Fruit fly (Drosophila melanogaster): ENCODE data around the gene CG14313.

The CG14313 gene

dm6 chr3R:18196991-18197801 is 5.4 kb upstream of the CG14313 start (continued):
- TF ChIP-seq Camta (GFP tag; optimal IDR thresholded peaks at IDR 0.05) (no peak), CG7556 (GFP tag; optimal IDR thresholded peaks at IDR 0.05) (peak; percentile 84), Doc2 (GFP tag; IDR thresholded peaks at IDR 0.05) (no peak), dimm (GFP tag; IDR thresholded peaks at IDR 0.05) (no peak), Hey (tag; optimal IDR thresholded peaks at IDR 0.05) (no peak), sima (GFP tag; optimal IDR thresholded peaks at IDR 0.05) (no peak), gt (GFP tag; IDR thresholded peaks at IDR 0.05) (no peak), scrt (GFP tag; optimal IDR thresholded peaks at IDR 0.05) (no peak), dm (GFP tag; optimal IDR thresholded peaks at IDR 0.05) (no peak), CG31365 (tag; optimal IDR thresholded peaks at IDR 0.05) (no peak), Trl (optimal IDR thresholded peaks at IDR 0.05) (peak; percentile 97 to 99), Trl (GFP tag; optimal IDR thresholded peaks at IDR 0.05) (peak; percentile 42), CG16813 (GFP tag; IDR thresholded peaks at IDR 0.05; ENCODE audit: partially characterized antibody) (no peak), HLHmδ (GFP tag; optimal IDR thresholded peaks at IDR 0.05) (peak; percentile 37), nmo (GFP tag; optimal IDR thresholded peaks at IDR 0.05) (peak; percentile 76), aop (GFP tag; IDR thresholded peaks at IDR 0.05) (no peak), CG3281 (GFP tag; optimal IDR thresholded peaks at IDR 0.05) (peak; percentile 57), CG14965 (GFP tag; optimal IDR thresholded peaks at IDR 0.05; ENCODE audit: borderline replicate concordance) (no peak), C15 (GFP tag; IDR thresholded peaks at IDR 0.05) (no peak), salm (tag; optimal IDR thresholded peaks at IDR 0.05) (no peak), CG17186 (GFP tag; optimal IDR thresholded peaks at IDR 0.05) (no peak), CG18619 (GFP tag; optimal IDR thresholded peaks at IDR 0.05) (peak; percentile 75), Hr78 (GFP tag; optimal IDR thresholded peaks at IDR 0.05) (peak in 1 of 2 experiments; percentile 10), tgo (GFP tag; IDR thresholded peaks at IDR 0.05) (no peak), chn (GFP tag; optimal IDR thresholded peaks at IDR 0.05) (no peak), CG18599 (GFP tag; optimal IDR thresholded peaks at IDR 0.05) (peak; percentile 71), luna (GFP tag; optimal IDR thresholded peaks at IDR 0.05) (no peak), bcd (GFP tag; optimal IDR thresholded peaks at IDR 0.05) (peak; percentile 66), crol (GFP tag; IDR thresholded peaks at IDR 0.05) (no peak), CG7745 (tag; optimal IDR thresholded peaks at IDR 0.05) (peak; percentile 26), dan (GFP tag; IDR thresholded peaks at IDR 0.05) (no peak), zfh2 (GFP tag; optimal IDR thresholded peaks at IDR 0.05) (no peak), CG17385 (GFP tag; optimal IDR thresholded peaks at IDR 0.05) (peak; percentile 99), CG11723 (GFP tag; optimal IDR thresholded peaks at IDR 0.05) (no peak), CG2889 (GFP tag; IDR thresholded peaks at IDR 0.05) (no peak), CG7271 (tag; optimal IDR thresholded peaks at IDR 0.05) (no peak), CG1602 (GFP tag; optimal IDR thresholded peaks at IDR 0.05) (peak; percentile 33), zen (tag; optimal IDR thresholded peaks at IDR 0.05) (no peak), ATbp (GFP tag; optimal IDR thresholded peaks at IDR 0.05) (peak; percentile 38), tup (GFP tag; optimal IDR thresholded peaks at IDR 0.05) (no peak), CG12155 (GFP tag; optimal IDR thresholded peaks at IDR 0.05) (peak; percentile 41), CG10274 (GFP tag; optimal IDR thresholded peaks at IDR 0.05) (peak; percentile 57), Xrp1 (GFP tag; IDR thresholded peaks at IDR 0.05) (no peak), ham (GFP tag; IDR thresholded peaks at IDR 0.05) (no peak), CG2199 (GFP tag; IDR thresholded peaks at IDR 0.05) (no peak), CG11398 (GFP tag; optimal IDR thresholded peaks at IDR 0.05) (no peak), HLH4C (GFP tag; IDR thresholded peaks at IDR 0.05; ENCODE audit: partially characterized antibody) (no peak), CG11504 (tag; optimal IDR thresholded peaks at IDR 0.05) (peak; percentile 77), HmgD (GFP tag; optimal IDR thresholded peaks at IDR 0.05) (no peak), CG17612 (GFP tag; IDR thresholded peaks at IDR 0.05) (no peak)
